Fruit fly (Drosophila melanogaster): ENCODE results near the gene Dip-C.

DNA sequence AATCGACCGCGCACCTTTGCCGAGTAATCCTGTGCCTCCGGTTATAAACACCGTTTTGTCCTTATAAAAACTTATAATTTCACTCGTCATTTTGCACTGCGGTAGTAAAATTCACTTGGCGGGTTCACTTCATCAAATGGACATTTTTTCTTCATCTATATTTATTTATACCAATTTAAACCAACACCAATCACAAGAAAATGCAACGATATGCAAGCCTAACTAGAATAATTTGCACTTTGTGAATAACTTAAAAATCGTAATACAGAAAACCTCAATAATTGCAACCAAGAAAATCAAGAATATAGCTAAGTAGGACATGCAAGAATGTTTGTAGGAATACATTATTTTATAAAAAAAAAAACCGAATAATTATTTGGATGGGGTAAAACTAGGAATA, 17.7 kb downstream of the Dip-C start, which contains the start of the genes CG10096 and CG10097:
- no peak for TF ChIP-seq Elba2 (GFP tag; optimal IDR thresholded peaks at IDR 0.05)
- no peak for TF ChIP-seq CG10565 (GFP tag; optimal IDR thresholded peaks at IDR 0.05)
- TF ChIP-seq CG2712 (tag; optimal IDR thresholded peaks at IDR 0.05) = no peak
